Worm (Caenorhabditis elegans): ENCODE measurements around the gene Y17G7B.23.

DNA sequence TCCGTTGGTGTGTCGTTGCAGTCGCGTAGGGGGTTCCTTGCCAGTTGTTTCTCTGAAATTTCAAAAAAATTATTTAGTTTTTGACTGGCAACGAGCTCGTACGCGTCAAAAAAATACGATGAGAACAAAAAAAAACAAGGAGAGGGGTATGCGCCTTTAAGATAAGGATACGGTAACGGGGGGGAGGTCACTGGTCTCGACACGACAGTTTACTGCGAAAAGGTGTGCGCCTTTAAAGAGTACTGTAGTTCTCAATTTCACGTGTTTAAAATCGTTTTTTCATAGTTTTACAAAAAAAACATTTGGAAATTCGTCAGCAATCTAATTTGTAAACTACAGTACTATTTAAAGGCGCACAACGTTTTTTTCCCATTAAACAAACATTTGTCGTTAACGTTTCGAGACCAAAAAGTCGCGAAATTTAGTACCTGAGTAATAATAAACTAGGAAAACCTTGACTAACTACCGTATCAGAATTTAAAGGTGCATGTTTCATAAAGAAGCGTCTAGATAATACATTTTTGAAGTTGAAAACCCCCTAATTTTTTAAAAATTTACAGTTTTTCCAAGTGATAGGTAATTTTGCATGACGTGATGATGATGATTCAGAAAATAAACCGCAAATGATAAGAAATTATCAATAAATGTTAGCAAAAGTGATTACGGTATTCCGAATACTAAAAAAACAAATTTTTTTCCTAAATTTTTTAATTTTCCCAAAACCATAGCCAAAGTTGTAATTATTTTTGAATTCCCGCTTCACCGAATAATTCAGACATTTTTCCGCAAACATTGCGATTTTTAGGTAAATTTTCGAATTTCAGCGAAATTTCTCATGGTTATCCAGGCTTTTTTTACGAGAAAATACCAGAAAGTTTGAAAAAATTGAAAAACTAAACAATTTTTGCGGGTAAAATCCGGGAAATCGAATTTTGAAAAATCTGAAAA is 24.7 kb upstream of the Y17G7B.23 start:
- TF ChIP-seq snpc-4 (tag; optimal IDR thresholded peaks at IDR 0.05) (no peak), egl-43 (GFP tag; IDR thresholded peaks at IDR 0.05) (peak; percentile 67)

Measured in whole organism, L4 larva.